Fruit fly (Drosophila melanogaster): ENCODE data around the gene CG5946.

Gene CG5946

dm6 chr3L:11863587-11863986 lies 41.5 kb upstream of the CG5946 start (continued):
- TF ChIP-seq grau (tag; optimal IDR thresholded peaks at IDR 0.05): peak; percentile 45
- TF ChIP-seq Nf-YC (tag; optimal IDR thresholded peaks at IDR 0.05): peak; percentile 6
- TF ChIP-seq YL-1 (GFP tag; optimal IDR thresholded peaks at IDR 0.05): no peak
- TF ChIP-seq lbe (GFP tag; optimal IDR thresholded peaks at IDR 0.05): no peak
- peak; percentile 28 for TF ChIP-seq CG13296 (GFP tag; optimal IDR thresholded peaks at IDR 0.05)
- peak; percentile 44 for TF ChIP-seq CG7839 (tag; optimal IDR thresholded peaks at IDR 0.05)
- TF ChIP-seq fd102C (GFP tag; optimal IDR thresholded peaks at IDR 0.05): no peak
- no peak for TF ChIP-seq Side (GFP tag; optimal IDR thresholded peaks at IDR 0.05)
- TF ChIP-seq CG6791 (GFP tag; IDR thresholded peaks at IDR 0.05; ENCODE audit: partially characterized antibody): no peak
- TF ChIP-seq CG18619 (GFP tag; optimal IDR thresholded peaks at IDR 0.05): peak; percentile 32
- TF ChIP-seq scrt (GFP tag; optimal IDR thresholded peaks at IDR 0.05): peak; percentile 30
- TF ChIP-seq CG18599 (GFP tag; optimal IDR thresholded peaks at IDR 0.05): peak; percentile 74
- TF ChIP-seq phol (tag; optimal IDR thresholded peaks at IDR 0.05): peak; percentile 23
- TF ChIP-seq CG2678 (tag; optimal IDR thresholded peaks at IDR 0.05): peak; percentile 62
- TF ChIP-seq CG6254 (GFP tag; optimal IDR thresholded peaks at IDR 0.05): no peak
- no peak for TF ChIP-seq pzg (GFP tag; optimal IDR thresholded peaks at IDR 0.05)
- no peak for TF ChIP-seq CG8290 (GFP tag; optimal IDR thresholded peaks at IDR 0.05)
- TF ChIP-seq CG8290 (tag; optimal IDR thresholded peaks at IDR 0.05): no peak
- TF ChIP-seq gem (tag; optimal IDR thresholded peaks at IDR 0.05): peak; percentile 57
- TF ChIP-seq sc (optimal IDR thresholded peaks at IDR 0.05): no peak
- TF ChIP-seq sc (GFP tag; optimal IDR thresholded peaks at IDR 0.05): no peak
- TF ChIP-seq CG5180 (GFP tag; optimal IDR thresholded peaks at IDR 0.05): peak; percentile 15
- peak; percentile 30 for TF ChIP-seq cwo (GFP tag; optimal IDR thresholded peaks at IDR 0.05)
- TF ChIP-seq fru (optimal IDR thresholded peaks at IDR 0.05): no peak
- TF ChIP-seq CG3726 (GFP tag; IDR thresholded peaks at IDR 0.05): no peak
- TF ChIP-seq z (GFP tag; IDR thresholded peaks at IDR 0.05): no peak
- no peak for TF ChIP-seq emc (GFP tag; optimal IDR thresholded peaks at IDR 0.05)

dm6 chr3L:11862266-11862665 lies 40.2 kb upstream of the CG5946 start:
- no peak for TF ChIP-seq BtbVII (GFP tag; optimal IDR thresholded peaks at IDR 0.05)
- TF ChIP-seq Doc2 (GFP tag; IDR thresholded peaks at IDR 0.05): 0 out of 2 replicates have a peak, but pooled peaks have one; percentile 26
- no peak for TF ChIP-seq CG4820 (GFP tag; optimal IDR thresholded peaks at IDR 0.05)
- TF ChIP-seq Ets65A (GFP tag): peak; percentile 66
- TF ChIP-seq sens (GFP tag): peak; percentile 56
- peak; percentile 22 for TF ChIP-seq Med (GFP tag)

dm6 chr3L:11858745-11859144 lies 36.7 kb upstream of the CG5946 start:
- TF ChIP-seq Camta (GFP tag; optimal IDR thresholded peaks at IDR 0.05): no peak
- TF ChIP-seq lab (GFP tag; optimal IDR thresholded peaks at IDR 0.05): peak; percentile 1
- peak; percentile 68 for TF ChIP-seq Med (GFP tag)
- TF ChIP-seq CG42726 (GFP tag; IDR thresholded peaks at IDR 0.05; ENCODE audit: partially characterized antibody): no peak
- peak; percentile 7 for TF ChIP-seq CG11504 (tag; optimal IDR thresholded peaks at IDR 0.05)
- no peak for TF ChIP-seq CG14860 (GFP tag; IDR thresholded peaks at IDR 0.05; ENCODE audit: partially characterized antibody)
- no peak for TF ChIP-seq dimm (GFP tag; IDR thresholded peaks at IDR 0.05)

Data from whole organism, embryonic.